Fruit fly (Drosophila melanogaster) whole organism, pupa: ENCODE results near the gene gcm2.

Source experiments
- CG10348 ChIP-seq: fragments of 200-800 bp; sonication (Bioruptor generic); IDR thresholded peaks from 2 replicates; pipeline ENCODE4 v1.3.6; 2022; ENCODE audit warnings: missing biosample characterization, missing genetic modification characterization
- CG12605 ChIP-seq: fragments of 200-800 bp; sonication (Bioruptor generic); IDR thresholded peaks from 2 replicates; pipeline ENCODE4 v1.3.6; 2022; ENCODE audit warnings: missing biosample characterization, missing genetic modification characterization
- CG13204 ChIP-seq: fragments of 200-800 bp; sonication (Bioruptor generic); optimal IDR thresholded peaks from 2 replicates; lab custom pipeline; 2018; ENCODE audit warnings: missing biosample characterization, mild to moderate bottlenecking, missing genetic modification characterization, moderate library complexity
- CG14655 ChIP-seq: fragments of 200-800 bp; sonication (Bioruptor generic); optimal IDR thresholded peaks from 3 replicates; lab custom pipeline; 2017; ENCODE audit warnings: mild to moderate bottlenecking, missing biosample characterization, missing genetic modification reagents, missing genetic modification characterization
- CG15710 ChIP-seq: fragments of 200-800 bp; sonication (Bioruptor generic); optimal IDR thresholded peaks from 2 replicates; lab custom pipeline; 2018; ENCODE audit warnings: missing biosample characterization, mild to moderate bottlenecking, missing genetic modification characterization, moderate library complexity
- CG17806 ChIP-seq: fragments of 200-800 bp; sonication (Bioruptor generic); optimal IDR thresholded peaks from 2 replicates; lab custom pipeline; 2018; ENCODE audit warnings: missing biosample characterization, mild to moderate bottlenecking, missing genetic modification characterization, moderate library complexity
- CG32121 ChIP-seq: fragments of 200-800 bp; sonication (Bioruptor generic); IDR thresholded peaks from 2 replicates; pipeline ENCODE4 v1.3.6; 2022; ENCODE audit warnings: missing biosample characterization, missing genetic modification characterization
- CG34367 ChIP-seq: fragments of 200-800 bp; sonication (Bioruptor generic); optimal IDR thresholded peaks from 2 replicates; lab custom pipeline; 2018; ENCODE audit warnings: missing biosample characterization, mild to moderate bottlenecking, missing genetic modification characterization
- CG4496 ChIP-seq: fragments of 200-800 bp; sonication (Bioruptor generic); IDR thresholded peaks from 3 replicates; pipeline ENCODE4 v1.3.6; 2022; ENCODE audit warnings: missing biosample characterization, missing genetic modification characterization
- CG8159 ChIP-seq: fragments of 200-800 bp; sonication (Bioruptor generic); optimal IDR thresholded peaks from 3 replicates; lab custom pipeline; 2018; ENCODE audit warnings: missing biosample characterization, mild to moderate bottlenecking, missing genetic modification characterization, moderate library complexity
- CG8301 ChIP-seq: fragments of 200-800 bp; sonication (Bioruptor generic); optimal IDR thresholded peaks from 2 replicates; lab custom pipeline; 2018; ENCODE audit warnings: missing biosample characterization, mild to moderate bottlenecking, missing genetic modification characterization
- CG9948 ChIP-seq: fragments of 200-800 bp; sonication (Bioruptor generic); optimal IDR thresholded peaks from 2 replicates; lab custom pipeline; 2018; ENCODE audit warnings: missing biosample characterization, mild to moderate bottlenecking, missing genetic modification characterization, moderate library complexity
- D1 ChIP-seq: fragments of 200-800 bp; sonication (Bioruptor generic); optimal IDR thresholded peaks from 2 replicates; lab custom pipeline; 2018; ENCODE audit warnings: missing biosample characterization, mild to moderate bottlenecking, missing genetic modification characterization, moderate library complexity
- EcR ChIP-seq: fragments of 200-800 bp; sonication (Bioruptor generic); optimal IDR thresholded peaks from 3 replicates; lab custom pipeline; 2019; ENCODE audit warnings: missing biosample characterization, missing genetic modification characterization, mild to moderate bottlenecking, moderate library complexity, missing genetic modification reagents
- Ets98B ChIP-seq: fragments of 200-800 bp; sonication (Bioruptor generic); IDR thresholded peaks from 2 replicates; pipeline ENCODE4 v1.3.6; 2022; ENCODE audit warnings: missing biosample characterization, missing genetic modification characterization
- Pif1A ChIP-seq: fragments of 200-800 bp; sonication (Bioruptor generic); optimal IDR thresholded peaks from 3 replicates; lab custom pipeline; 2016; ENCODE audit warnings: missing biosample characterization, missing genetic modification characterization
- Pif1B ChIP-seq: fragments of 200-800 bp; sonication (Bioruptor generic); optimal IDR thresholded peaks from 3 replicates; lab custom pipeline; 2016; ENCODE audit warnings: missing biosample characterization, missing genetic modification characterization
- Snoo ChIP-seq: fragments of 200-800 bp; sonication (Bioruptor generic); optimal IDR thresholded peaks from 3 replicates; lab custom pipeline; 2017; ENCODE audit warnings: missing biosample characterization, mild to moderate bottlenecking, missing genetic modification characterization, inconsistent platforms
- fd96Ca ChIP-seq: fragments of 200-800 bp; sonication (Bioruptor generic); IDR thresholded peaks from 3 replicates; pipeline ENCODE4 v1.3.6; 2022; ENCODE audit warnings: missing biosample characterization, missing genetic modification characterization
- gl ChIP-seq: fragments of 200-800 bp; sonication (Bioruptor generic); optimal IDR thresholded peaks from 2 replicates; lab custom pipeline; 2018; ENCODE audit warnings: missing biosample characterization, mild to moderate bottlenecking, missing genetic modification characterization
- rn ChIP-seq: fragments of 200-800 bp; sonication (Bioruptor generic); IDR thresholded peaks from 2 replicates; pipeline ENCODE4 v1.3.6; 2022; ENCODE audit warnings: missing biosample characterization, missing genetic modification characterization

The gcm2 gene

dm6 chr2L:9615561-9615960 is 7.2 kb downstream of the gcm2 start:
- TF ChIP-seq CG17806 (no peak), CG15710 (tag; lab: Kevin White, UChicago) (no peak), CG32121 (GFP tag; lab: Robert Waterston, UW) (no peak), fd96Ca (GFP tag; lab: Robert Waterston, UW) (no peak), CG4496 (GFP tag; lab: Robert Waterston, UW) (no peak), D1 (tag; lab: Kevin White, UChicago) (no peak), CG8301 (tag; lab: Kevin White, UChicago) (no peak), CG13204 (GFP tag; lab: Kevin White, UChicago) (no peak), Pif1B (no peak), rn (GFP tag; lab: Robert Waterston, UW) (no peak), CG8159 (tag; lab: Kevin White, UChicago) (no peak)
- TF ChIP-seq, all 21 proteins: peak for 0

DNA sequence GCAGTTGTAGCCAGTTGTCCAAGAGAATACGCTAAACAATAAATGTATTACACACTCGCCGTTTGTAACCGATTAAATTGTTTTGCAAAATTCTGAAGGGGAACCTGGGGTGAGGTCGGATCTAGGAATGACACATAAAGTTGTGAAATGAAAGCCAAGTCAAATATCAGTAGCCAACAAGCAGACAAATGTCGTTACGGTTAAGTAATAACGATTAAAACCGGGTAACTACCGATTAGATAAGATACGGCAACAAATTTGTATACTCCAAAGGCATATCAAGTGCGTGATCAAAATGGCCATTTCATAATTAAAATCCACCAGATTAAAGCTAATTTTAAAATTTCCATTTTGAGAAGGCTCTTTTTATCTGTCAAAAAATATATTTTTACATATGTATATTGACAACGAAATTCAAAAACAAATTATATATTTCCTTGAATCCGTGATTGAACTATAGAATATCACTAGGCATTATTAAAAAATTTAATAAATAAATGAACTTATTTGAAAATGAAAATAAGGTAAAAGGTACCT is 7.7 kb downstream of the gcm2 start, which contains the start of gene GlcAT-S:
Gene GlcAT-S, plus strand, starts transcription at position 487 of the 537 bp plus-strand sequence.
- TF ChIP-seq CG13204 (GFP tag; lab: Kevin White, UChicago) (no peak), CG32121 (GFP tag; lab: Robert Waterston, UW) (no peak), CG12605 (no peak), EcR (GFP tag; lab: Kevin White, UChicago) (peak; percentile 3)

- TF ChIP-seq CG14655 (GFP tag; lab: Kevin White, UChicago) (no peak), CG34367 (peak; percentile 17), Pif1B (peak; percentile 26), Pif1A (GFP tag; lab: Kevin White, UChicago) (no peak), rn (GFP tag; lab: Robert Waterston, UW) (no peak), CG4496 (GFP tag; lab: Robert Waterston, UW) (peak; percentile 72; the same call in 2 of the 3 replicates), gl (tag; lab: Kevin White, UChicago) (no peak), CG32121 (GFP tag; lab: Robert Waterston, UW) (peak; percentile 69), CG12605 (peak; percentile 69), CG15710 (tag; lab: Kevin White, UChicago) (peak; percentile 0), CG9948 (tag; lab: Kevin White, UChicago) (no peak), CG10348 (GFP tag; lab: Robert Waterston, UW) (no peak), D1 (tag; lab: Kevin White, UChicago) (peak; percentile 20), EcR (GFP tag; lab: Kevin White, UChicago) (no peak), CG13204 (GFP tag; lab: Kevin White, UChicago) (no peak), Ets98B (GFP tag; lab: Robert Waterston, UW) (peak; percentile 76), fd96Ca (GFP tag; lab: Robert Waterston, UW) (peak; percentile 35; the same call in 1 of the 3 replicates), CG8301 (tag; lab: Kevin White, UChicago) (no peak), CG8159 (tag; lab: Kevin White, UChicago) (no peak), CG17806 (no peak), Snoo (tag; lab: Kevin White, UChicago) (peak; percentile 40)
- TF ChIP-seq, all 21 proteins: peak for 10
These were observed 8.3 kb downstream of the gcm2 start for dm6 chr2L:9616654-9617053.

dm6 chr2L:9617908-9618307 is 9.5 kb downstream of the gcm2 start:
- TF ChIP-seq fd96Ca (GFP tag; lab: Robert Waterston, UW) (0 out of 3 replicates have a peak, but pooled peaks have one; percentile 45), Ets98B (GFP tag; lab: Robert Waterston, UW) (peak; percentile 56), CG8301 (tag; lab: Kevin White, UChicago) (peak; percentile 16), CG13204 (GFP tag; lab: Kevin White, UChicago) (no peak), CG9948 (tag; lab: Kevin White, UChicago) (no peak), CG10348 (GFP tag; lab: Robert Waterston, UW) (no peak), CG4496 (GFP tag; lab: Robert Waterston, UW) (peak; percentile 51; the same call in 1 of the 3 replicates), CG17806 (no peak), Pif1A (GFP tag; lab: Kevin White, UChicago) (peak; percentile 9), CG14655 (GFP tag; lab: Kevin White, UChicago) (peak; percentile 30), Snoo (tag; lab: Kevin White, UChicago) (no peak), EcR (GFP tag; lab: Kevin White, UChicago) (no peak), CG32121 (GFP tag; lab: Robert Waterston, UW) (peak; percentile 33; the same call in 1 of the 2 replicates), CG15710 (tag; lab: Kevin White, UChicago) (no peak), gl (tag; lab: Kevin White, UChicago) (no peak)

DNA sequence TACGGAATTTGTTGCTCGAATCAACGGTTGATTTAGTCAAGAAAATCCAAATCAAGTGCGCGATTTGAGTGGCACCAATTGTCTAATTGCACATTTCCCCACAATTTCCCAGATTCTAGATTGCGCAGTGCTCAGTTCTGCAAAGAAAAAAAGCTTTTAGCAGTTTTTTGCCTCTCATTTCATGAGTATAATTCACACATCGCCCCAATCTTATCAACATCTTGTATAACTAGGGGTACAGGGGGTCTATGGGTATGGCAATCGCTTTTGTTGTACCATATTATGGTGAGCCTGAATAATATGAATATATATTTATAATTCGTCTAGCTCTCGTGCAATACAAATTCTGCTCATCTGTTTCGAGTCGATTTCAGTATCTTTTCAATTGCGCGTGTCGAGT is 10.5 kb downstream of the gcm2 start:
- TF ChIP-seq gl (tag; lab: Kevin White, UChicago) (no peak), CG17806 (no peak)
- TF ChIP-seq, all 21 proteins: peak for 0

DNA sequence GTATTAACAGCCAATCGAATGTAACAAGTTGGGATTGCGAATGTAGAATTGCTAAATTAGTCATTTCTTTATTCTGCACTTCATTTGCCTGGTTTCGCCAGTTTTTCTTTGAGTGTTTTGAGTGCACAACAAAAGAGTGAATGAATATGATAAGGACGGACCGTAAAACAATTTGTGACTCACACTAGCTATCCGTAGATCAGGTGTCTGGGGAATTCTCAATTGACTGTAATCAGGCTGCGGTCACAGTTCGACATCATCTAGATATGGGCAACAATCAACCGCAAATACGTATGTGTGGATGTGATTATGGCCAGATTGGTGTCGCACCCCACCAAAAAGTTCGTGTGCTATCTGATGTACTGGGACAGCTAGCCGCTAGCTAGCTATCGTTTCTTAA is 11.6 kb downstream of the gcm2 start:
- TF ChIP-seq CG10348 (GFP tag; lab: Robert Waterston, UW): no peak
- no peak for TF ChIP-seq Pif1A (GFP tag; lab: Kevin White, UChicago)
- no peak for TF ChIP-seq fd96Ca (GFP tag; lab: Robert Waterston, UW)
- no peak for TF ChIP-seq Pif1B
- no peak for TF ChIP-seq gl (tag; lab: Kevin White, UChicago)
- TF ChIP-seq Snoo (tag; lab: Kevin White, UChicago): no peak
- TF ChIP-seq Ets98B (GFP tag; lab: Robert Waterston, UW): no peak
- TF ChIP-seq D1 (tag; lab: Kevin White, UChicago): no peak
- TF ChIP-seq CG4496 (GFP tag; lab: Robert Waterston, UW): no peak
- TF ChIP-seq CG14655 (GFP tag; lab: Kevin White, UChicago): no peak
- no peak for TF ChIP-seq CG8159 (tag; lab: Kevin White, UChicago)
